Fruit fly (Drosophila melanogaster) whole organism, pupa: ENCODE results near the gene CG7953.

ENCODE experiments used
- CG10348 ChIP-seq: fragments of 200-800 bp; sonication (Bioruptor generic); IDR thresholded peaks from 2 replicates; pipeline ENCODE4 v1.3.6; 2022; ENCODE audit warnings: missing biosample characterization, missing genetic modification characterization
- CG12605 ChIP-seq: fragments of 200-800 bp; sonication (Bioruptor generic); IDR thresholded peaks from 2 replicates; pipeline ENCODE4 v1.3.6; 2022; ENCODE audit warnings: missing biosample characterization, missing genetic modification characterization
- CG13204 ChIP-seq: fragments of 200-800 bp; sonication (Bioruptor generic); optimal IDR thresholded peaks from 2 replicates; lab custom pipeline; 2018; ENCODE audit warnings: missing biosample characterization, mild to moderate bottlenecking, missing genetic modification characterization, moderate library complexity
- CG14655 ChIP-seq: fragments of 200-800 bp; sonication (Bioruptor generic); optimal IDR thresholded peaks from 3 replicates; lab custom pipeline; 2017; ENCODE audit warnings: mild to moderate bottlenecking, missing biosample characterization, missing genetic modification reagents, missing genetic modification characterization
- CG15710 ChIP-seq: fragments of 200-800 bp; sonication (Bioruptor generic); optimal IDR thresholded peaks from 2 replicates; lab custom pipeline; 2018; ENCODE audit warnings: missing biosample characterization, mild to moderate bottlenecking, missing genetic modification characterization, moderate library complexity
- CG17806 ChIP-seq: fragments of 200-800 bp; sonication (Bioruptor generic); optimal IDR thresholded peaks from 2 replicates; lab custom pipeline; 2018; ENCODE audit warnings: missing biosample characterization, mild to moderate bottlenecking, missing genetic modification characterization, moderate library complexity
- CG32121 ChIP-seq: fragments of 200-800 bp; sonication (Bioruptor generic); IDR thresholded peaks from 2 replicates; pipeline ENCODE4 v1.3.6; 2022; ENCODE audit warnings: missing biosample characterization, missing genetic modification characterization
- CG34367 ChIP-seq: fragments of 200-800 bp; sonication (Bioruptor generic); optimal IDR thresholded peaks from 2 replicates; lab custom pipeline; 2018; ENCODE audit warnings: missing biosample characterization, mild to moderate bottlenecking, missing genetic modification characterization
- CG4496 ChIP-seq: fragments of 200-800 bp; sonication (Bioruptor generic); IDR thresholded peaks from 3 replicates; pipeline ENCODE4 v1.3.6; 2022; ENCODE audit warnings: missing biosample characterization, missing genetic modification characterization
- CG8159 ChIP-seq: fragments of 200-800 bp; sonication (Bioruptor generic); optimal IDR thresholded peaks from 3 replicates; lab custom pipeline; 2018; ENCODE audit warnings: missing biosample characterization, mild to moderate bottlenecking, missing genetic modification characterization, moderate library complexity
- CG8301 ChIP-seq: fragments of 200-800 bp; sonication (Bioruptor generic); optimal IDR thresholded peaks from 2 replicates; lab custom pipeline; 2018; ENCODE audit warnings: missing biosample characterization, mild to moderate bottlenecking, missing genetic modification characterization
- CG9948 ChIP-seq: fragments of 200-800 bp; sonication (Bioruptor generic); optimal IDR thresholded peaks from 2 replicates; lab custom pipeline; 2018; ENCODE audit warnings: missing biosample characterization, mild to moderate bottlenecking, missing genetic modification characterization, moderate library complexity
- D1 ChIP-seq: fragments of 200-800 bp; sonication (Bioruptor generic); optimal IDR thresholded peaks from 2 replicates; lab custom pipeline; 2018; ENCODE audit warnings: missing biosample characterization, mild to moderate bottlenecking, missing genetic modification characterization, moderate library complexity
- EcR ChIP-seq: fragments of 200-800 bp; sonication (Bioruptor generic); optimal IDR thresholded peaks from 3 replicates; lab custom pipeline; 2019; ENCODE audit warnings: missing biosample characterization, missing genetic modification characterization, mild to moderate bottlenecking, moderate library complexity, missing genetic modification reagents
- Ets98B ChIP-seq: fragments of 200-800 bp; sonication (Bioruptor generic); IDR thresholded peaks from 2 replicates; pipeline ENCODE4 v1.3.6; 2022; ENCODE audit warnings: missing biosample characterization, missing genetic modification characterization
- Pif1A ChIP-seq: fragments of 200-800 bp; sonication (Bioruptor generic); optimal IDR thresholded peaks from 3 replicates; lab custom pipeline; 2016; ENCODE audit warnings: missing biosample characterization, missing genetic modification characterization
- Pif1B ChIP-seq: fragments of 200-800 bp; sonication (Bioruptor generic); optimal IDR thresholded peaks from 3 replicates; lab custom pipeline; 2016; ENCODE audit warnings: missing biosample characterization, missing genetic modification characterization
- Snoo ChIP-seq: fragments of 200-800 bp; sonication (Bioruptor generic); optimal IDR thresholded peaks from 3 replicates; lab custom pipeline; 2017; ENCODE audit warnings: missing biosample characterization, mild to moderate bottlenecking, missing genetic modification characterization, inconsistent platforms
- fd96Ca ChIP-seq: fragments of 200-800 bp; sonication (Bioruptor generic); IDR thresholded peaks from 3 replicates; pipeline ENCODE4 v1.3.6; 2022; ENCODE audit warnings: missing biosample characterization, missing genetic modification characterization
- gl ChIP-seq: fragments of 200-800 bp; sonication (Bioruptor generic); optimal IDR thresholded peaks from 2 replicates; lab custom pipeline; 2018; ENCODE audit warnings: missing biosample characterization, mild to moderate bottlenecking, missing genetic modification characterization
- rn ChIP-seq: fragments of 200-800 bp; sonication (Bioruptor generic); IDR thresholded peaks from 2 replicates; pipeline ENCODE4 v1.3.6; 2022; ENCODE audit warnings: missing biosample characterization, missing genetic modification characterization

CG7953 gene

dm6 chr2L:13837579-13837978, 10.1 kb upstream of the CG7953 start:
- TF ChIP-seq Ets98B (GFP tag; lab: Robert Waterston, UW) (no peak), CG4496 (no peak), CG8301 (tag; lab: Kevin White, UChicago) (no peak), CG14655 (GFP tag; lab: Kevin White, UChicago) (no peak), gl (tag; lab: Kevin White, UChicago) (no peak), CG10348 (GFP tag; lab: Robert Waterston, UW) (no peak)

- TF ChIP-seq CG9948 (tag; lab: Kevin White, UChicago) (no peak), CG8159 (no peak), Pif1B (GFP tag; lab: Kevin White, UChicago) (no peak), CG32121 (GFP tag; lab: Robert Waterston, UW) (no peak)
- TF ChIP-seq, all 21 proteins: peak for 0
Observed at dm6 chr2L:13838647-13839390, 8.9 kb upstream of the CG7953 start.

- TF ChIP-seq CG15710 (peak; percentile 83), CG10348 (GFP tag; lab: Robert Waterston, UW) (0 out of 2 replicates have a peak, but pooled peaks have one; percentile 16), CG32121 (GFP tag; lab: Robert Waterston, UW) (peak; percentile 90), CG14655 (GFP tag; lab: Kevin White, UChicago) (peak; percentile 92), CG9948 (tag; lab: Kevin White, UChicago) (peak; percentile 88), gl (tag; lab: Kevin White, UChicago) (peak; percentile 40), Pif1B (GFP tag; lab: Kevin White, UChicago) (peak; percentile 76), fd96Ca (GFP tag; lab: Robert Waterston, UW) (no peak; the same call in 2 of the 3 replicates), EcR (GFP tag; lab: Kevin White, UChicago) (no peak), CG4496 (peak; percentile 86), rn (GFP tag; lab: Robert Waterston, UW) (peak; percentile 48; the same call in 1 of the 2 replicates), Ets98B (GFP tag; lab: Robert Waterston, UW) (peak; percentile 80), CG12605 (GFP tag; lab: Robert Waterston, UW) (peak; percentile 56), Snoo (tag; lab: Kevin White, UChicago) (peak; percentile 91), D1 (tag; lab: Kevin White, UChicago) (peak; percentile 82), CG8301 (tag; lab: Kevin White, UChicago) (peak; percentile 88), CG17806 (tag; lab: Kevin White, UChicago) (peak; percentile 81), CG13204 (peak; percentile 46), Pif1A (GFP tag; lab: Kevin White, UChicago) (peak; percentile 83), CG8159 (peak; percentile 86), CG34367 (tag; lab: Kevin White, UChicago) (peak; percentile 76)
Observed at dm6 chr2L:13839744-13840151, 8.0 kb upstream of the CG7953 start.

DNA sequence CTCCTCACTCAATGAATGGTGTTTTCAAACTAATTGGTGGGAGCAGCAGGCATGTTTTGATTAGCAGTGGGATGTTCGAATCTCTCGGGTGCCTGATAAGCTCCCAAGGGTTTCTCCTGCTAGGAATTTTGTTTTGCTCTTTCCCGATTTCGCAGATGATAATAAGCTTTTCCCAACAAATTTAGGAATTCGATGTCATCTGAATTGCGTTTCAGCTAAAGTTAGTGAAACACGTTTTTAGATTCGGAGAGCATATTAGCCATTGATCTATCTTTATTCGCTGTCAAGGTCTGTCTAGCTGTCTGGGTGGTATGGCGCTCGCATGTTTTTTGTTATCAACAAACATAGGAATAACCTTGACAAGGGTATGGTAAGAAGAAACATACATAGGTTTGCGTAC, 6.2 kb upstream of the CG7953 start, which contains the start of gene CG33307:
Gene CG33307 (minus strand): TSS at position 13 of the 400 bp plus-strand sequence.
- TF ChIP-seq Snoo (tag; lab: Kevin White, UChicago): no peak

- TF ChIP-seq Snoo (tag; lab: Kevin White, UChicago) (no peak), D1 (tag; lab: Kevin White, UChicago) (peak; percentile 29)
- TF ChIP-seq, all 21 proteins: peak for 1
Observed at dm6 chr2L:13842078-13842477, 5.6 kb upstream of the CG7953 start.

- TF ChIP-seq CG13204 (no peak), D1 (tag; lab: Kevin White, UChicago) (no peak), CG32121 (GFP tag; lab: Robert Waterston, UW) (no peak), fd96Ca (GFP tag; lab: Robert Waterston, UW) (no peak), CG34367 (tag; lab: Kevin White, UChicago) (no peak), CG12605 (GFP tag; lab: Robert Waterston, UW) (no peak), Pif1A (GFP tag; lab: Kevin White, UChicago) (no peak), EcR (GFP tag; lab: Kevin White, UChicago) (no peak), CG8159 (no peak), CG8301 (tag; lab: Kevin White, UChicago) (no peak), CG17806 (tag; lab: Kevin White, UChicago) (no peak), CG10348 (GFP tag; lab: Robert Waterston, UW) (no peak), Snoo (tag; lab: Kevin White, UChicago) (no peak), CG9948 (tag; lab: Kevin White, UChicago) (no peak), CG4496 (no peak), Ets98B (GFP tag; lab: Robert Waterston, UW) (no peak), Pif1B (GFP tag; lab: Kevin White, UChicago) (no peak)
Observed at dm6 chr2L:13842572-13842971, 5.2 kb upstream of the CG7953 start.
